Worm (Caenorhabditis elegans): ENCODE data around the gene nhr-203.

DNA sequence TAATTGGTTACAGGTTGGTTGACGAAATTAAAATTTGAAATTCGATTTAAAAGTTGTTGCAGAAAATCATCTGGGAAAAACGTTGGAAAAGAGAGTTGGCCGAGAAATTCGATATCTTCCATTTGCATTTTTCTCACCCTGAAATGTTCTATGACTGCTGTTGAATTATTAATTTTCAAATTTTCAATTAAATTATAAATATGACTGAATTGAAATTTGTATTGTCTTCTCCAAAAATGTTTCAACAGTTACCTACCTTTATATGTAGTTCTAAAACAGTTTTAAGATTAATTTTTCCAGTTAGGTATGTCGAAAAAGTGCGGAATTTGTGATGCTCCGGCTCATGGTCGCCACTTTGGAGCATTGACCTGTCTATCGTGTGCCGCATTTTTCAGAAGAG lies 27.1 kb downstream of the nhr-203 start, which contains the start of gene nhr-211:
- TF ChIP-seq flt-1 (GFP tag; IDR thresholded peaks at IDR 0.05) (no peak), ref-1 (GFP tag; conservative IDR thresholded peaks at IDR 0.05) (no peak)

Measured in whole organism, midembryonic.